Worm (Caenorhabditis elegans) whole organism, late embryonic: Measurements from ENCODE around the gene atf-6.

Source experiments
- ceh-2 ChIP-seq: sonication (generic microtip); optimal IDR thresholded peaks from 2 replicates; lab custom pipeline; 2016; ENCODE audit warnings: missing genotype, missing genetic modification characterization, missing compliant biosample characterization
- ceh-48 ChIP-seq: sonication (generic microtip); optimal IDR thresholded peaks from 2 replicates; lab custom pipeline; 2016; ENCODE audit warnings: missing genetic modification characterization, inconsistent platforms, missing compliant biosample characterization
- che-1 ChIP-seq: sonication (generic microtip); optimal IDR thresholded peaks from 2 replicates; lab custom pipeline; 2016; ENCODE audit warnings: mild to moderate bottlenecking, missing genetic modification characterization, missing compliant biosample characterization
- ets-4 ChIP-seq: sonication (generic microtip); optimal IDR thresholded peaks from 2 replicates; lab custom pipeline; 2016; ENCODE audit warnings: missing genetic modification characterization, missing compliant biosample characterization
- fkh-10 ChIP-seq: fragments of 150-350 bp; optimal IDR thresholded peaks from 2 replicates; lab custom pipeline; 2014; ENCODE audit warnings: missing biosample characterization, missing genetic modification reagents, missing genetic modification characterization
- madf-2 ChIP-seq: sonication (generic microtip); optimal IDR thresholded peaks from 2 replicates; lab custom pipeline; 2017; ENCODE audit warnings: missing genetic modification characterization, missing compliant biosample characterization
- pha-4 ChIP-seq: fragments of 150-350 bp; optimal IDR thresholded peaks from 2 replicates; lab custom pipeline; 2018; ENCODE audit warnings: missing biosample characterization, missing genetic modification reagents, missing genetic modification characterization
- pqm-1 ChIP-seq: sonication (generic microtip); optimal IDR thresholded peaks from 2 replicates; lab custom pipeline; 2016; ENCODE audit warnings: missing genetic modification characterization, missing compliant biosample characterization
- sox-4 ChIP-seq: sonication (generic microtip); optimal IDR thresholded peaks from 2 replicates; lab custom pipeline; 2017; ENCODE audit warnings: mild to moderate bottlenecking, missing genetic modification characterization, inconsistent platforms, missing compliant biosample characterization

DNA sequence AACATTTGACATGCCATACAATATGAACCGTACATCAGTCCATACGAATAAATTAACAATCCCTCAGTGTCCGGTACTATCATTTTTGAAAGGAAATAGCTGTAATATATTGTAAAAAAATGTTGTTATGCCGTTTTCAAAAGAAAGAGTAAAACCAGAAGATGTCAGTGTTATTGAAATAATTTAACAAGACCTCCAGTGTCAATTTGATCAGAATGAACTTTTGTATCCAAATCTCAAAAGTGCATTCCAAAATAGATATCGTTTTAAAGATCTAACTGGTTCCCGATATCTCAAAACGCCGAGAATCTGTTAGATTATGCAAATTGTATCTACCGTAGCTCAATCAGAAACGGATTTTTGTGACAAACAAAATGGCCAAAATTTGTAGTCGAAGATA, 19.2 kb upstream of the atf-6 start, which contains the start of gene odr-7:
- TF ChIP-seq sox-4 (tag; lab: Kevin White, UChicago) (no peak), fkh-10 (GFP tag; lab: Kevin White, UChicago) (no peak), ceh-48 (tag; lab: Kevin White, UChicago) (no peak), che-1 (tag; lab: Kevin White, UChicago) (no peak), ets-4 (tag; lab: Kevin White, UChicago) (no peak), pha-4 (tag; lab: Kevin White, UChicago) (no peak), ceh-2 (tag; lab: Kevin White, UChicago) (no peak), madf-2 (no peak), pqm-1 (no peak)
